Worm (Caenorhabditis elegans): ENCODE measurements around the gene wht-8.

- TF ChIP-seq him-1 (tag; optimal IDR thresholded peaks at IDR 0.05) (peak; percentile 51), W03F9.2 (tag; optimal IDR thresholded peaks at IDR 0.05) (no peak)
Observed at ce11 chrIII:11185483-11186115, 33.0 kb upstream of the wht-8 start.

Data from whole organism, L4/young adult.